Worm (Caenorhabditis elegans) whole organism, young adult: ENCODE measurements around the gene cab-1.

Experiments used
- B0336.3 ChIP-seq: fragments of 200-800 bp; sonication (Bioruptor generic); IDR thresholded peaks from 2 replicates; pipeline ENCODE4 v1.3.6; 2022; ENCODE audit warnings: missing genetic modification characterization, missing compliant biosample characterization
- F37B4.10 ChIP-seq: fragments of 200-800 bp; sonication (Bioruptor generic); IDR thresholded peaks from 2 replicates; pipeline ENCODE4 v1.3.6; 2022; ENCODE audit warnings: missing genetic modification characterization, missing compliant biosample characterization
- aptf-2 ChIP-seq: fragments of 200-800 bp; sonication (Bioruptor generic); conservative IDR thresholded peaks from 2 replicates; pipeline ENCODE4 v1.3.6; 2022; ENCODE audit warnings: missing genetic modification reagents, missing genetic modification characterization, missing compliant biosample characterization
- aptf-3 ChIP-seq: fragments of 200-800 bp; sonication (Bioruptor generic); IDR thresholded peaks from 2 replicates; pipeline ENCODE4 v1.3.6; 2022; ENCODE audit warnings: missing genetic modification characterization, missing compliant biosample characterization
- dpl-1 ChIP-seq: fragments of 150-350 bp; optimal IDR thresholded peaks from 2 replicates; lab custom pipeline; 2014; ENCODE audit warnings: missing biosample characterization, missing genetic modification reagents, missing genetic modification characterization
- egl-18 ChIP-seq: fragments of 200-800 bp; sonication (Bioruptor generic); IDR thresholded peaks from 2 replicates; pipeline ENCODE4 v1.3.6; 2022; ENCODE audit warnings: missing genetic modification reagents, missing genetic modification characterization, missing compliant biosample characterization
- hmg-20 ChIP-seq: fragments of 200-800 bp; sonication (Bioruptor generic); IDR thresholded peaks from 2 replicates; pipeline ENCODE4 v1.3.6; 2022; ENCODE audit warnings: missing genetic modification reagents, missing genetic modification characterization, missing compliant biosample characterization
- let-526 ChIP-seq: fragments of 200-800 bp; sonication (Bioruptor generic); IDR thresholded peaks from 2 replicates; pipeline ENCODE4 v1.3.6; 2022; ENCODE audit warnings: missing genetic modification reagents, missing genetic modification characterization, missing compliant biosample characterization
- mcd-1 ChIP-seq: fragments of 200-800 bp; sonication (Bioruptor generic); IDR thresholded peaks from 2 replicates; pipeline ENCODE4 v1.3.6; 2022; ENCODE audit warnings: missing genetic modification reagents, missing genetic modification characterization, missing compliant biosample characterization
- mel-28 ChIP-seq: sonication (generic microtip); optimal IDR thresholded peaks from 2 replicates; lab custom pipeline; 2016; ENCODE audit warnings: borderline replicate concordance, mild to moderate bottlenecking, missing genetic modification characterization, missing compliant biosample characterization
- sptf-2 ChIP-seq: fragments of 200-800 bp; sonication (Bioruptor generic); optimal IDR thresholded peaks from 2 replicates; lab custom pipeline; 2018; ENCODE audit warnings: mild to moderate bottlenecking, missing genetic modification characterization, missing compliant biosample characterization

DNA sequence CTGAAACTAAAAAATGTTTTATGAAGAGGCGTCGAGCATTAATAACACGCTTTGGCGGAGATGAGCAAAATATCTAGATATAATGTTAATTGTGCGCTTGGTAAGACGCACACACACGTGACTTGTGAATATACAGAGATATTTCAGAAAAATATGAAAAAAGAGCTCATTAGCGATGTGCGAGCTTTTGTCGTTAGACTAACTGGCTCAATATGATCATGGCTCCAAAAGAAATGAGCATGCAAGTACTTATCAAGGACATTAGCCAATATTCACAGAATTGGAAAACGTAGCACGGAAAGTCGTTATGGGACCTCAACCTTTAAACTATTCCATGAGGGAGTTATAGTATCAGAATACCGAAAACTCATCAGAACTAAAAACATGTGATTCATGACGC, 5.6 kb downstream of the cab-1 start:
- TF ChIP-seq mel-28 (no peak), sptf-2 (GFP tag; lab: Kevin White, UChicago) (no peak), dpl-1 (GFP tag; lab: Kevin White, UChicago) (no peak), egl-18 (GFP tag; lab: Robert Waterston, UW) (no peak), mcd-1 (GFP tag; lab: Robert Waterston, UW) (no peak), aptf-2 (GFP tag; lab: Robert Waterston, UW) (no peak), hmg-20 (GFP tag; lab: Robert Waterston, UW) (no peak), let-526 (no peak), F37B4.10 (GFP tag; lab: Robert Waterston, UW) (no peak), aptf-3 (GFP tag; lab: Robert Waterston, UW) (no peak), B0336.3 (GFP tag; lab: Robert Waterston, UW) (no peak)
